Fruit fly (Drosophila melanogaster) whole organism, prepupa: Measurements from ENCODE around the gene fh.

Source experiments
- CG10669 ChIP-seq: fragments of 200-800 bp; sonication (Bioruptor generic); optimal IDR thresholded peaks from 3 replicates; lab custom pipeline; 2018; ENCODE audit warnings: missing biosample characterization, mild to moderate bottlenecking, missing genetic modification characterization, moderate library complexity
- CG11294 ChIP-seq: fragments of 200-800 bp; sonication (Bioruptor generic); IDR thresholded peaks from 2 replicates; pipeline ENCODE4 v1.3.6; 2022; ENCODE audit warnings: missing biosample characterization, missing genetic modification characterization
- CG11762 ChIP-seq: fragments of 200-800 bp; sonication (Bioruptor generic); optimal IDR thresholded peaks from 3 replicates; lab custom pipeline; 2016; ENCODE audit warnings: missing biosample characterization, missing genetic modification characterization; ENCODE audit not compliant: insufficient read depth
- CG11902 ChIP-seq: fragments of 200-800 bp; sonication (Bioruptor generic); optimal IDR thresholded peaks from 3 replicates; lab custom pipeline; 2016; ENCODE audit warnings: missing biosample characterization, missing genetic modification characterization
- CG15336 ChIP-seq: fragments of 200-800 bp; sonication (Bioruptor generic); IDR thresholded peaks from 2 replicates; pipeline ENCODE4 v1.3.6; 2022; ENCODE audit warnings: missing biosample characterization, missing genetic modification characterization
- CG3032 ChIP-seq: fragments of 200-800 bp; optimal IDR thresholded peaks from 2 replicates; lab custom pipeline; 2019; ENCODE audit warnings: missing biosample characterization, mild to moderate bottlenecking, missing genetic modification characterization, moderate library complexity
- CG31627 ChIP-seq: fragments of 200-800 bp; sonication (Bioruptor generic); optimal IDR thresholded peaks from 3 replicates; lab custom pipeline; 2016; ENCODE audit warnings: missing biosample characterization, missing genetic modification characterization
- CG32006 ChIP-seq: fragments of 200-800 bp; sonication (Bioruptor generic); optimal IDR thresholded peaks from 3 replicates; lab custom pipeline; 2017; ENCODE audit warnings: missing biosample characterization, mild to moderate bottlenecking, missing genetic modification characterization
- CG3919 ChIP-seq: fragments of 200-800 bp; sonication (Bioruptor generic); optimal IDR thresholded peaks from 3 replicates; lab custom pipeline; 2016; ENCODE audit warnings: missing biosample characterization, missing genetic modification characterization
- CG4318 ChIP-seq: fragments of 200-800 bp; sonication (Bioruptor generic); optimal IDR thresholded peaks from 3 replicates; lab custom pipeline; 2017; ENCODE audit warnings: missing biosample characterization, mild to moderate bottlenecking, missing genetic modification characterization
- CG6163 ChIP-seq: fragments of 200-800 bp; sonication (Bioruptor generic); IDR thresholded peaks from 3 replicates; pipeline ENCODE4 v1.3.6; 2022; ENCODE audit warnings: missing biosample characterization, missing genetic modification characterization
- CG6276 ChIP-seq: fragments of 200-800 bp; sonication (Bioruptor generic); optimal IDR thresholded peaks from 2 replicates; lab custom pipeline; 2017; ENCODE audit warnings: missing biosample characterization, mild to moderate bottlenecking, missing genetic modification characterization
- CG6792 ChIP-seq: fragments of 200-800 bp; sonication (Bioruptor generic); optimal IDR thresholded peaks from 3 replicates; lab custom pipeline; 2016; ENCODE audit warnings: missing biosample characterization, missing genetic modification characterization
- CG6808 ChIP-seq: fragments of 200-800 bp; sonication (Bioruptor generic); optimal IDR thresholded peaks from 3 replicates; lab custom pipeline; 2017; ENCODE audit warnings: missing biosample characterization, missing genetic modification characterization, mild to moderate bottlenecking, moderate library complexity, missing genetic modification reagents
- CG6854 ChIP-seq: fragments of 200-800 bp; sonication (Bioruptor generic); optimal IDR thresholded peaks from 2 replicates; lab custom pipeline; 2017; ENCODE audit warnings: missing biosample characterization, mild to moderate bottlenecking, missing genetic modification characterization
- CG7368 ChIP-seq: fragments of 200-800 bp; sonication (Bioruptor generic); optimal IDR thresholded peaks from 3 replicates; lab custom pipeline; 2016; ENCODE audit warnings: missing biosample characterization, missing genetic modification characterization
- CG8319 ChIP-seq: fragments of 200-800 bp; sonication (Bioruptor generic); optimal IDR thresholded peaks from 3 replicates; lab custom pipeline; 2016; ENCODE audit warnings: missing biosample characterization, missing genetic modification characterization
- Eip75B ChIP-seq: fragments of 200-800 bp; sonication (Bioruptor generic); optimal IDR thresholded peaks from 3 replicates; lab custom pipeline; 2016; ENCODE audit warnings: missing biosample characterization, missing genetic modification characterization
- Eip78C ChIP-seq: fragments of 200-800 bp; sonication (Bioruptor generic); peaks from one replicate; lab custom pipeline; 2016; ENCODE audit warnings: missing biosample characterization, missing genetic modification characterization
- Eip93F ChIP-seq: fragments of 200-800 bp; sonication (Bioruptor generic); optimal IDR thresholded peaks from 2 replicates; lab custom pipeline; 2016; ENCODE audit warnings: missing biosample characterization, mild to moderate bottlenecking, missing genetic modification characterization
- Ets96B ChIP-seq: fragments of 200-800 bp; optimal IDR thresholded peaks from 2 replicates; lab custom pipeline; 2019; ENCODE audit warnings: missing biosample characterization, mild to moderate bottlenecking, missing genetic modification characterization, moderate library complexity
- Hr39 ChIP-seq: fragments of 200-800 bp; sonication (Bioruptor generic); optimal IDR thresholded peaks from 2 replicates; lab custom pipeline; 2016; ENCODE audit warnings: missing biosample characterization, missing genetic modification characterization
- Hr4 ChIP-seq: fragments of 200-800 bp; sonication (Bioruptor generic); optimal IDR thresholded peaks from 3 replicates; lab custom pipeline; 2016; ENCODE audit warnings: missing biosample characterization, missing genetic modification characterization
- Lpt ChIP-seq: fragments of 200-800 bp; sonication (Bioruptor generic); optimal IDR thresholded peaks from 3 replicates; lab custom pipeline; 2016; ENCODE audit warnings: missing biosample characterization, missing genetic modification characterization
- Met ChIP-seq: fragments of 200-800 bp; sonication (Bioruptor generic); optimal IDR thresholded peaks from 3 replicates; lab custom pipeline; 2016; ENCODE audit warnings: missing biosample characterization, missing genetic modification characterization
- OdsH ChIP-seq: fragments of 200-800 bp; sonication (Bioruptor generic); optimal IDR thresholded peaks from 3 replicates; lab custom pipeline; 2016; ENCODE audit warnings: missing biosample characterization, missing genetic modification characterization
- Smox ChIP-seq: fragments of 200-800 bp; sonication (Bioruptor generic); optimal IDR thresholded peaks from 3 replicates; lab custom pipeline; 2016; ENCODE audit warnings: missing biosample characterization, missing genetic modification characterization
- Sox102F ChIP-seq: fragments of 200-800 bp; sonication (Bioruptor generic); optimal IDR thresholded peaks from 2 replicates; lab custom pipeline; 2016; ENCODE audit warnings: missing biosample characterization, mild to moderate bottlenecking, missing genetic modification characterization
- Sox14 ChIP-seq: fragments of 200-800 bp; sonication (Bioruptor generic); optimal IDR thresholded peaks from 3 replicates; lab custom pipeline; 2016; ENCODE audit warnings: missing biosample characterization, missing genetic modification characterization
- Sox15 ChIP-seq: fragments of 200-800 bp; sonication (Bioruptor generic); optimal IDR thresholded peaks from 3 replicates; lab custom pipeline; 2016; ENCODE audit warnings: missing biosample characterization, missing genetic modification characterization
- cyc ChIP-seq: fragments of 200-800 bp; sonication (Bioruptor generic); optimal IDR thresholded peaks from 3 replicates; lab custom pipeline; 2016; ENCODE audit warnings: missing biosample characterization, missing genetic modification characterization
- dsx ChIP-seq: fragments of 200-800 bp; optimal IDR thresholded peaks from 3 replicates; lab custom pipeline; 2019; ENCODE audit warnings: missing biosample characterization, mild to moderate bottlenecking, missing genetic modification characterization, moderate library complexity; ENCODE audit not compliant: poor library complexity, severe bottlenecking
- eg ChIP-seq: fragments of 200-800 bp; sonication (Bioruptor generic); IDR thresholded peaks from 3 replicates; pipeline ENCODE4 v1.3.6; 2022; ENCODE audit warnings: missing biosample characterization, missing genetic modification characterization
- fkh ChIP-seq: fragments of 200-800 bp; sonication (Bioruptor generic); optimal IDR thresholded peaks from 3 replicates; lab custom pipeline; 2017; ENCODE audit warnings: missing biosample characterization, mild to moderate bottlenecking, missing genetic modification characterization, moderate library complexity
- lz ChIP-seq: fragments of 200-800 bp; sonication (Bioruptor generic); optimal IDR thresholded peaks from 3 replicates; lab custom pipeline; 2016; ENCODE audit warnings: missing biosample characterization, missing genetic modification characterization
- pdm3 ChIP-seq: fragments of 200-800 bp; sonication (Bioruptor generic); optimal IDR thresholded peaks from 3 replicates; lab custom pipeline; 2016; ENCODE audit warnings: missing biosample characterization, missing genetic modification characterization
- salr ChIP-seq, 2 experiments: fragments of 200-800 bp; sonication (Bioruptor generic); optimal IDR thresholded peaks; 3 replicates each; lab custom pipeline; 2016 to 2018; ENCODE audit warnings: missing biosample characterization in 2 of 2, missing genetic modification characterization in 2 of 2, mild to moderate bottlenecking in 1 of 2
- spab ChIP-seq: fragments of 200-800 bp; sonication (Bioruptor generic); optimal IDR thresholded peaks from 2 replicates; lab custom pipeline; 2017; ENCODE audit warnings: missing biosample characterization, mild to moderate bottlenecking, missing genetic modification characterization, missing genetic modification reagents
- ss ChIP-seq, 2 experiments: fragments of 200-800 bp; sonication (Bioruptor generic); optimal IDR thresholded peaks; 2 replicates in 1 of 2; 3 replicates in 1 of 2; lab custom pipeline; 2017 to 2018; ENCODE audit warnings: mild to moderate bottlenecking in 2 of 2, missing biosample characterization in 2 of 2, missing genetic modification characterization in 2 of 2, moderate library complexity in 1 of 2
- svp ChIP-seq: fragments of 200-800 bp; sonication (Bioruptor generic); peaks from one replicate; lab custom pipeline; 2016; ENCODE audit warnings: missing biosample characterization, missing genetic modification characterization
- vri ChIP-seq: fragments of 200-800 bp; sonication (Bioruptor generic); optimal IDR thresholded peaks from 3 replicates; lab custom pipeline; 2016; ENCODE audit warnings: missing biosample characterization, mild to moderate bottlenecking, missing genetic modification characterization

fh gene

DNA sequence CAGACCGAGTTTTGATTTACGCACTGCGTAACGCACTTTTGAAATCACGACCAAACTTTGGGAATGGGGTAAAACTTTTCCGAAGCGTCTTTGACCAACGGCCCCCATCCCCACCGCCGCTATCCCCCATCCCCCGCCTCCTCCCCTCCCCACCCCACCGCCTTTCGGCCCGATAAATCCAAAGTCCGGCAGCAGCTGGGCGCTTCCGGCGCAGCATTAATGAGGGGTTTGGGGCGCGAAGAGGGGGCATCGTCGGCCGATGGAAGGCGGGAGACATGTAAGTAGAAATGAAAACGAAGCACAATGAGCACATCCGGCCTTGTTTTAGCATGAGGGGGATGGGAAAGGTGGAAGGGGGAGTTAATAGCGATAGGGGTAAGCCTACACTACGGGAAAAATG, 9.7 kb downstream of the fh start (continued):
- TF ChIP-seq CG3032 (tag; lab: Kevin White, UChicago) (peak; percentile 1), Hr39 (GFP tag; lab: Kevin White, UChicago) (no peak), CG6163 (GFP tag; lab: Robert Waterston, UW) (no peak), CG6792 (no peak), CG31627 (GFP tag; lab: Kevin White, UChicago) (no peak), Eip93F (GFP tag; lab: Kevin White, UChicago) (no peak), Eip75B (GFP tag; lab: Kevin White, UChicago) (no peak), spab (GFP tag; lab: Kevin White, UChicago) (peak; percentile 33), salr (GFP tag; optimal IDR thresholded peaks at IDR 0.05; lab: Kevin White, UChicago) (peak in 1 of 2 experiments; percentile 30)

dm6 chrX:9136776-9137550, 11.9 kb downstream of the fh start:
- TF ChIP-seq OdsH (GFP tag; lab: Kevin White, UChicago) (peak; percentile 22), lz (GFP tag; lab: Kevin White, UChicago) (no peak), Ets96B (tag; lab: Kevin White, UChicago) (peak; percentile 2), CG6276 (GFP tag; lab: Kevin White, UChicago) (no peak), CG6808 (no peak), Eip93F (GFP tag; lab: Kevin White, UChicago) (no peak), Sox102F (GFP tag; lab: Kevin White, UChicago) (no peak), CG7368 (GFP tag; lab: Kevin White, UChicago) (no peak), salr (GFP tag; optimal IDR thresholded peaks at IDR 0.05; lab: Kevin White, UChicago) (no peak), CG11762 (GFP tag; lab: Kevin White, UChicago) (no peak), Smox (no peak), CG6163 (GFP tag; lab: Robert Waterston, UW) (0 out of 3 replicates have a peak, but pooled peaks have one; percentile 14), Sox15 (GFP tag; lab: Kevin White, UChicago) (no peak), CG31627 (GFP tag; lab: Kevin White, UChicago) (peak; percentile 10), CG8319 (GFP tag; lab: Kevin White, UChicago) (no peak), vri (GFP tag; lab: Kevin White, UChicago) (no peak), Sox14 (no peak), CG32006 (peak; percentile 50), Lpt (no peak), CG11902 (GFP tag; lab: Kevin White, UChicago) (no peak), svp (GFP tag; lab: Kevin White, UChicago) (peak; percentile 27), CG6854 (no peak), pdm3 (GFP tag; lab: Kevin White, UChicago) (peak; percentile 10), CG3919 (GFP tag; lab: Kevin White, UChicago) (peak; percentile 18), Eip75B (GFP tag; lab: Kevin White, UChicago) (no peak), eg (GFP tag; lab: Robert Waterston, UW) (peak; percentile 38; the same call in 1 of the 3 replicates), CG4318 (no peak), dsx (GFP tag; lab: Kevin White, UChicago) (no peak), Eip78C (GFP tag; lab: Kevin White, UChicago) (peak; percentile 81), CG15336 (GFP tag; lab: Robert Waterston, UW) (peak; percentile 54), spab (GFP tag; lab: Kevin White, UChicago) (no peak), Met (GFP tag; lab: Kevin White, UChicago) (no peak), Hr4 (GFP tag; lab: Kevin White, UChicago) (peak; percentile 40), ss (GFP tag; optimal IDR thresholded peaks at IDR 0.05; lab: Kevin White, UChicago) (peak in 1 of 2 experiments; percentile 32), CG10669 (GFP tag; lab: Kevin White, UChicago) (no peak), cyc (GFP tag; lab: Kevin White, UChicago) (no peak), CG11294 (GFP tag; lab: Robert Waterston, UW) (0 out of 2 replicates have a peak, but pooled peaks have one; percentile 9), Hr39 (GFP tag; lab: Kevin White, UChicago) (peak; percentile 14), fkh (GFP tag; lab: Kevin White, UChicago) (no peak)
